Worm (Caenorhabditis elegans) whole organism, dauer: ENCODE data around the gene srsx-15.

Source experiments
- unc-62 ChIP-seq: sonication (generic microtip); optimal IDR thresholded peaks from 2 replicates; lab custom pipeline; 2017; ENCODE audit warnings: missing biosample characterization, missing genetic modification reagents, missing genetic modification characterization

The srsx-15 gene

DNA sequence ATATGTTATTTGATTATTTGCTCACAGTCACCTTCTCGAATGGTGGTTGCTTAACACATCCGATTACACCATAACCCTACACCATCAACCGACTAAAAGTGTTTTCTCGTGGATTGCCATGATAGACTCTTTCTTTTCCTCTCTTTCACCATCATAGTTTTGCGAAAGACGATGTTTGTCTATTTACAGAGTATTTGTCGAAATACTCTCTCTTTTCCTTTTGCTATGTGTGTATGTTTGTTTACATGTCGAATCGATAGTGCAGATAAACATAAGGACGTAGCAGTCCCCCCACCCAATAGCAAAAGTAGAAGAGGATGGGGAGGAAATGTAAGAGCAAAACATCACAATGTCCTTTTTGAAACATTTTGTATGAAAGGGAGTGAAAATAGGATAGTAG lies 20.3 kb downstream of the srsx-15 start:
- TF ChIP-seq unc-62 (GFP tag; lab: Kevin White, UChicago) = no peak

DNA sequence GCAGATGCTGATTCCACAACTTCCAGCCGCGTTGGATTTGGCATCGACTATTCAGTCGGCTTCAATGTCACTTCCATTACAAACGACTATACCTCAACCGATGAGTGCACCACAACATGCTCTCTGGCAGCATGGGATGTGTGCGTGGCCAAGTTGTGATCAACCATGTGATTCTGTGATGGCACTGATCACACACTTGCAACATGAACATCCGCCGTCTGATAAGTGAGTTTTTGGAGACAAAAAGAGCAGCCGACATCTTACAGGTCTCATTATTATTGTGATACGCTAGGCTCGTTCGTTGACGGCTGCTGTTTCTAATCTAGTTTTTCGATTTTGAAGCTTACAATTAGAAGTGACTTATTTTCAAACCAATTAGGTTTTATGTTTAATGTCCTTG lies 21.2 kb downstream of the srsx-15 start:
- TF ChIP-seq unc-62 (GFP tag; lab: Kevin White, UChicago) = no peak

DNA sequence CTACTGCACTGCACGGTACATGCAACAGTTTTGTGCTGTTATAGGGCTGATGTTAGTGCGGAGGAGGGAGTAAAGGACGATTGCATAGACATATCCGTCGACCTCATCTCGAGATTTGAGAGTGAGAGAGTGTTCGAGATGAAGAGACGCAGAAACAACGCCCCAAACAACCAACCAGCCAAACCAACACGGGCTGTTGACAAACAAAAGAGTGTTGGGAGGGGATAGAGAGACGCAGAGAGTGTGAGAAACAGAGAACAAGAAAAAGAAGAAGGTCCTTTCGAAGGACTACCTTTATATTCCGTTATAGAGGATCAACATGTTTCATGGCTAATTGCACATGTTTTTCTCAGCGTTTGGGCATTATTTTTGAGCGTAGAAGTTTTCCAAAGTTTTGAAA lies 23.3 kb downstream of the srsx-15 start:
- no peak for TF ChIP-seq unc-62 (GFP tag; lab: Kevin White, UChicago)

DNA sequence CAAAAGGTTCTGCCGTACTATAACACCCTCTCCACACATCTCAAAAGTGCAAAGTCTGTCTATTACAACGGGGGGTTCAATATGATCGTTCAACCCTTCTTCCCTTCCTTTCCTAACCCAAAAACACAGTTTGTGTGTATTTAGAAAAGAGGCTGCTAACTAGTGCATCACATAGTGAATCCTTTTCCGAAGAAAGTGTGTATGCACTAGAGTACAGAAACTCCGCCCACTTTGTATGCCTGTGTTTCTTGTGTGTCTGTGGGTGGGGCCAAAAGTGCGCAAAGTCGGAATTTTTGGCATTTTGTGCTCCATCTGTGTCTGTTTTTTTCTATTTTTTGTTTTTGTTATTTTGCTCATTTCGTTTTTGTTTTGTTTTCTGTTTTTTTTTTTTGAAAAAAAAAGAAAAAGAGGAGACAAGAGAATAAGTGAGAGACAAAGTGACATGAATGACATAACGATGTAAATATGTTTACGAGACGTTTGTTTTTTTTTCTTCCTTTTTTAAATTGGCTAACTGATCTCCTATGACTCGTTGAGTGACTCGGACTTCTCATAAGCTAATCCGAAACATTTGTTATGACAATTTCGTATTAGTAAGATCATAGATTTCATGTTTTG lies 25.0 kb downstream of the srsx-15 start:
- TF ChIP-seq unc-62 (GFP tag; lab: Kevin White, UChicago) = no peak

DNA sequence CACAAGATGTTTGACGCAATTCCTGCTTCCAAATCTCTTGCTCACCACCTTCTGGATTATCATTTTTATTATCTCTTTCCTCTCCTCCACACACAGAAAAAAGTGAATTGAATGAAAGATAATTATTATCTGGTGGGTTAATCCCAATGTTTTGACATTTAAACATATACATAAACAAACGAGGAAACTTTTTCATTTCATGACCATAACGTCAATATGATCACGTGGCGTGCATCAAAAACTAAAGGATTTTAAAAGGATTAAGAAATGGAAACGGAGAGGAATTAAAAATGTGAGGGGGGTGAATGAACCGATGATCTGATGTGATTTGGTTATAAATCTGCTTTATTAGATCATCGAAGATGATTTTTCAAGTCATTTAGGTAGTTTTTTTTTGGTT lies 28.1 kb downstream of the srsx-15 start:
- TF ChIP-seq unc-62 (GFP tag; lab: Kevin White, UChicago) = no peak

DNA sequence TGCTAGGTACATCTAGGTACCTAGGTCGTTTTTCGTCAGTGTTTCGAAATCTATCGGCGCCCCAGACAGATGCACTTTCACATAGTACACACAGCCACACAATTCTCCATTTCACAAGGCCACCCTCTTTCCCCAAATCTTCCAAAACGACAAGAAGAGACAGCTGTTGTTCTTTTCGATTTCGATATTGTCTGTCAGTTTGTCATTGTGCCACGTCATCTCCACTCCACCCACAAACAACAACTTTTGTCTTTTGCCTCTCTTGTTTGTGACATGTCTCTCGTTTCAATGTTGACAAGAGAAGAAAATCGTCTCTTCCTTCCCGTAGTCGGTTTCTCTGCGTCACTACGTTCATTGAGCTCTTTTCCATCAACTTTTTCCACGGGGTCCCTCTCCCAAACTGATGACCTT lies 29.8 kb downstream of the srsx-15 start:
- no peak for TF ChIP-seq unc-62 (GFP tag; lab: Kevin White, UChicago)

DNA sequence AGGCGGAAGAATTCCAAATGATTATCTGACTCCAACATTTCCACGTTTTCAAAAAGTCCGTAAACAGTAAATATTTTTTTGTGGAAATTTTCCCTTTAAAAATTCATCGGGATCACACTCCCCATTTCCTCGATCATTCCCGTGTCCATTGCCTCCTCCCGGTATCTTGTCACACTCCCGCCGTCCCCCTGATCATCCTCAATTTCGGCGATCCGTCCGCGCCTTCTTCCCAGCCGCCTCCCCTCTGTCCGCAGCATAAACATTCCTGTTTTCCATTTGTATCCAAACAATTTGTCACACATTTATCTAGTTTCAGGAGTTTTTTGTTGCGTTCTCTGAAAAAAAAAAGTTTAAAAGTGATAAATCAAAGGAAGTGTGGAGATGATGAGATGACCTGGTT lies 30.7 kb downstream of the srsx-15 start:
- no peak for TF ChIP-seq unc-62 (GFP tag; lab: Kevin White, UChicago)

DNA sequence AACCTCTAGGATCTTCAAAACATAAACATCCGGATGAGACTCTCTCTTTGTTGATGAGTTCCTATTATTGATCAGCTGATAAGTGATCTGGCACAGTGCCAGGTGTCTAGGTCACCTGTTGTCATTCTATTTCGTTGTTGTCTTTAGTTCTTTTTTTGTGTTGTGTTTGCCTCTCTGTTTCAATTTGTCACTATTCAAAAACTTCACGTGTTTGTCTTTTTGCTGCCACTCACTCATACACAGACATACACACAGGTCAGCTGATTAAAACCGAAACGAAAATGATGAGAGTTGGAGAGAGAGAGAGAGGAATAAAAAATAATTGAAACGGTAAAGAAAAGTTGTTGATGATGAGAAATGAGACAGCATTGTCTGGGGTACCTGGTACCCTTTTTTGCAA lies 32.5 kb downstream of the srsx-15 start:
- no peak for TF ChIP-seq unc-62 (GFP tag; lab: Kevin White, UChicago)

DNA sequence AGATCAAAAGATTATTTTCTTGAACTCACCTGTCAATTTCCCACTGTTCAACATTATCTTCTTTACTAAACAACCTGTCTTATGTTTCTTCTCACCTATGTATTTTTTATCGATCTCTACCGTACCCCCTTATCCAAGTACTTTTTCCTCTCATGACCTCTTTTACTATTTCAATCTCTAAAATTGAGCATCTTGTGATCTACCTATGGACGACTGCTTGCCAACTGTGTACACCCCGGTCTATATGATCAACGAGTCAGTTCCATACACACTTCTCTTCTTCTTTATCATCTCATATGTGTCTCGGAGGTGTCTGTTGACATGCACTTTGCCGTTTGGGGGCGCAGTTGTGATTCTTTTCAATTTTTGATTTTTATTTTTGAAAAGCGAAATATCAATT lies 33.5 kb downstream of the srsx-15 start:
- no peak for TF ChIP-seq unc-62 (GFP tag; lab: Kevin White, UChicago)

DNA sequence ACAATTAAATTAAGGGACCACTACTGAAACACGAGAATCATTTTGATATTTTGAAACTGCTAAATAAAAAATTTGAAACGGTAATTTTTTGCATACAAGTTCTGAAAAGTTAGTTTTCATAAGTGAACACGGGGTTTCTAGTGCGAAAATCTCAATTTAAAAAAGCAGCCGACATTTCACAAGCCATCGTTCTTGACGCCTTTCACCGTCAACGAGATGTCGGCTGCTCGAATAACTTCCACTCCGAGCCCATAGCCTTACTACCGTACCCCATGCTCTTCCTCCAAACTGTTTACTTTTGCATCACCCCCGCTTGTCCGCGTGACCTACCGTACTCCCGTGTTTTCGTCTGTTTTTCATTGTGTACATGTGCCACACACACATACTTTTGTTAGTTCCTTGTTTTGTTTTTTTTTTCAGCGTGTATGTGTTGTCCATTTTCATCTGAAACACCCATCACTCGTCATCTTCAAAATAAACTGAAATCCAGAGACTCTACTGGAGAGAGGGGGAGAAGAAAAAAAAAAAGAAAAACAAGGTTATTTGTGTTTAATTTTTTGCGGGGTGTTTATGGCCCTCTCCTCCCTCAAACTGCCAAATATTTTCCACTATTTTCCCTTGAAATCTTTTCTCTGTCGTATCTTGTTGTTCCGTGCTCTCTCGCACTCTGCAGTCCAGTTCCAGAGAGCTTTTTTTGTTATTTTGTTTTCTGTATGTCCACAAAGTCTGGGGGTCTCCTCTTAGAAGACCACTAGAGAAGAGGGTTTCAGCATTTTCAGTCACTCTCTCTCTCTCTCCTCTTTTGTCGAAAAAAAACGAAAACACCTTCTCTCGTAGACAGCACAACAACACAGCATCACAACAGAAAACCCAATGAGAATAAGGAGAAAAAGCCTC lies 35.4 kb downstream of the srsx-15 start:
- TF ChIP-seq unc-62 (GFP tag; lab: Kevin White, UChicago) = no peak

DNA sequence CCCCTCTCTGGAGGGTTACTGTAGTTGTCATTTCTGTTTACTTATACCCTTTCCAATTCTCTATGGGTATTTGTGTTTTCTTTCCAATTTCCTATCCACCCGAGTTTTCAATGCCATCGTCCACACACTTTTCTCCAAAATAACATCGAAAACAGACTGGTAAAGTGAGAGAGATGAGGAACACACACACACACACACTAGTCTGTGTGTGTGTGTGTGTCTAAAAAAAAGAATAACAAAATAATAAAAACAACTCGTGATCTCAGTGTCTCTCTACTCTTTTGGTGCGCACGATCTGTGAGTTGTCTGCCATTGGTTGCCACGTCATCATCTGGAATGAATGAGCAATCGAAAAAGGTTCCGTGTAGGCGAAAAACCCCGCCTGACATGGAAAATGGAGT lies 37.3 kb downstream of the srsx-15 start:
- no peak for TF ChIP-seq unc-62 (GFP tag; lab: Kevin White, UChicago)

DNA sequence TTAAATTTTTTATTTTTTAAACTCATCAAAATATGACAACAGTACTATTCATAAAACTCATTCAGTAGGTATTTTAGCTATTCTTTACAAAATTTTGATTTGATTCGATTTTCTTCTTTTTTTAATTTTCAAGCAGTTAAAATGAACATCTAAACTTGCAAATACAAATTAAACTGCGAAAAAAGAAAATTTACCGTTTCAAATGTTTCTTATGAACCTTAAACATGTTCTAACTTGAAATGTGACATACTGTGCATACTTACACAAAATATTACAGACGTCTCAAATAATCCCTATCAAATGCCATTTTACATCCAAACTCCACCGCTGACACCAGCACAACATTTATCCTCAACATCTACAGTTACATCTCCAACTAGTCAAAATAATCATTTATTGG lies 39.2 kb downstream of the srsx-15 start, which contains the start of gene fkh-7:
TSS of gene fkh-7 (plus strand) at position 301 of the 400 bp plus-strand sequence.
- no peak for TF ChIP-seq unc-62 (GFP tag; lab: Kevin White, UChicago)

DNA sequence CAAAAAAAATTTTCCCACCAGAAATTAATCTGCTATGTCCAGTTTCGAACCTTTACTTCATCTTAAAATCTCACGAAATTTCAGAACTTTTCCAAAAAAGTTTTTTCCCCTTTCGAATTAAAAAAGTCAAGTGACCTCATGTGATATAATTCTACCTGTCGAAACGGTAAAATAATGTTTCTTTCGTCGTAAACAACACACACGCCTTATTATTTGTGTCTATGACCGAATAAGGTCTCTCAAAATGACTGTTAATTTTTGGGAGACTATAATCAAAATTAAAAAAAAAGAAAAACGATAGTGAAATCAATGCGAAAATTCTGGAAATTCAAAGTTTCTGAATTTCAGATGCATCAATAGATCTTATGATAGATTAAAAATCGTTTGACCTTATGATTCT lies 40.4 kb downstream of the srsx-15 start:
- TF ChIP-seq unc-62 (GFP tag; lab: Kevin White, UChicago) = no peak

DNA sequence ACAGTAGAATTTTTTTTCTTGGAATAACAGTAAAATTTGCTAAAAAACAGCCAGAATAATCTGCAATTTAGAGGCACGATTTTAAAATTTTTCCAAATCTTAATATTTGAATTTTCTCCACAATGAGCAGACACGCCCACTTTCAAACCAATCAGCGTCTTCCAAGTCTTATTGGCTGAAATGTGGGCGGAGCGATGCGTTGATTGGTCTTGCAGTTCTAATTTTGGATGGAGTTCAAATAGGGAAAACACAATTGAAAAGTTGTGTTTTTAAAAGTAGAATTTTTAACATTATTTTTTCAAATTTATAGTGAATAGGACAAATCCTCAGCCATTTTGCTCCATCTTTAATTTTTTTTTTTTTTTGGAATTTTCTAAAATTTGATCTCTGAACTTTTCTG lies 40.9 kb downstream of the srsx-15 start:
- TF ChIP-seq unc-62 (GFP tag; lab: Kevin White, UChicago) = no peak

DNA sequence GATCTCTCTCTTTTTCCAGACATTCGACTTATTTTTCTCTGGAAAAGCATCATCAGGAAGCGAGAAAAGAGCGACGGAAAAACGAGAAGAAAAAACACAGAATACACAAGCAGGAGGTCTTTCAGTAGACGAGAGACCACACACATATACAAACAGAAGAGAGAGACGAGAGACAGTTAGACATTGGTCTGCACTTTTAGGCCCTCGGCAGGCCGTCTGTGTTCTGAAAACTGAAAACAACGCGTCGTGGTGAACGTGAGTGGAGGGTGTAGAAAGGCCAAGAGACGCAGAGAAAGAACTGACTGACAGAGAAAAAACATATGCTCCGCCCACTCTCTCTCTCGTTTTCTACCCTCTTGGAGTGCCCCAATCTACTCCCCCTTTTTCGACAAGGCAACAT lies 41.4 kb downstream of the srsx-15 start:
- no peak for TF ChIP-seq unc-62 (GFP tag; lab: Kevin White, UChicago)

DNA sequence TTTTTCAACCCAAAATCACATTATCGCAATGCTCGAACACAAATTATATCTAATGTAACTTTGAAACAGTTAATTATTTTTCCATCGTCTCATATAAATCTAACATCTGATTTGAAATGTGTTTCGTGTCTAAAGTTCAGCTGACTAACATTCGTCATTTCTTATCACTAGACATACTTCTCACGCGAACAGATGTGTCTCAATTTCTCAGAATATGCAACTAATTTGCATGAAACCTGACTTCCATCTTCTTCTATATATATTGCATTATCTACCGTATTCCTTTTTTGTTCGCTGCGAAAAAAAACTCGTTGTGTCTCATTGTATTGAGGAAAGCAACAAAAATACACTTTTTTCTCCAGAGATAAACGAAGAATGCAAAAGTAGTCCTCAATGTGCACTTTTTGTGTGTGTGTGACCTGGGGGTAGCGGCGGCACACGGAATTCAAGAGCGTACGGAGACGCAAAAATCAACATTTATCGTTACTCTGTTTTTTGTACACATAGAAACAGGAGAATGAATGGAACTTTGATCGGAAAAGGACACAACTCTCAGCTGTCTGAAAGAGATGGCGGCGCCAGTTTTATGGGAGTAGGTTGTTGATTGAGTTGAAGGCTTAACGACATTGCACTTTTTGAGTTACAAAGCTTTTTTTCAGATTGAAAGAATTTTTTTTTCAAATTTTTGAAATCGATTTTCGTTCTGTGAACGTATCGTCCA lies 42.9 kb downstream of the srsx-15 start:
- TF ChIP-seq unc-62 (GFP tag; lab: Kevin White, UChicago) = no peak
